Worm (Caenorhabditis elegans) whole organism, late embryonic: ENCODE data around the gene F08F3.6.

Experiments used
- ama-1 ChIP-seq: fragments of 150-350 bp; optimal IDR thresholded peaks from 2 replicates; lab custom pipeline; 2014
- ceh-45 ChIP-seq: fragments of 200-800 bp; sonication (Bioruptor generic); IDR thresholded peaks from 2 replicates; pipeline ENCODE4 v1.3.6; 2022; ENCODE audit warnings: missing genetic modification reagents, missing genetic modification characterization, missing compliant biosample characterization
- che-1 ChIP-seq: sonication (generic microtip); optimal IDR thresholded peaks from 2 replicates; lab custom pipeline; 2016; ENCODE audit warnings: mild to moderate bottlenecking, missing genetic modification characterization, missing compliant biosample characterization
- dmd-4 ChIP-seq: sonication (generic microtip); optimal IDR thresholded peaks from 2 replicates; lab custom pipeline; 2016; ENCODE audit warnings: borderline replicate concordance, missing genetic modification characterization, missing compliant biosample characterization
- elt-2 ChIP-seq: sonication (generic microtip); optimal IDR thresholded peaks from 2 replicates; lab custom pipeline; 2016; ENCODE audit warnings: missing genetic modification reagents, missing genetic modification characterization, missing compliant biosample characterization
- nhr-11 ChIP-seq: fragments of 150-350 bp; optimal IDR thresholded peaks from 2 replicates; lab custom pipeline; 2014; ENCODE audit warnings: missing biosample characterization, missing genetic modification characterization
- pax-1 ChIP-seq: fragments of 150-350 bp; optimal IDR thresholded peaks from 2 replicates; lab custom pipeline; 2014; ENCODE audit warnings: missing biosample characterization, missing genetic modification characterization
- pqm-1 ChIP-seq: sonication (generic microtip); optimal IDR thresholded peaks from 2 replicates; lab custom pipeline; 2016; ENCODE audit warnings: missing genetic modification characterization, missing compliant biosample characterization
- pros-1 ChIP-seq: fragments of 150-350 bp; optimal IDR thresholded peaks from 2 replicates; lab custom pipeline; 2014; ENCODE audit warnings: missing biosample characterization, missing genetic modification reagents, missing genetic modification characterization
- rnt-1 ChIP-seq: sonication (generic microtip); optimal IDR thresholded peaks from 2 replicates; lab custom pipeline; 2016; ENCODE audit warnings: missing genetic modification characterization, missing compliant biosample characterization
- sdc-2 ChIP-seq: sonication (generic microtip); optimal IDR thresholded peaks from 2 replicates; lab custom pipeline; 2016; ENCODE audit warnings: missing genotype, missing genetic modification characterization, missing compliant biosample characterization
- tbx-2 ChIP-seq: sonication (generic microtip); optimal IDR thresholded peaks from 2 replicates; lab custom pipeline; 2016; ENCODE audit warnings: missing genetic modification characterization, missing compliant biosample characterization
- unc-86 ChIP-seq: sonication (generic microtip); optimal IDR thresholded peaks from 2 replicates; lab custom pipeline; 2016; ENCODE audit warnings: missing genetic modification characterization, missing compliant biosample characterization

ce11 chrV:5450742-5451141, 30.9 kb upstream of the F08F3.6 start:
- TF ChIP-seq pqm-1 (tag; lab: Kevin White, UChicago), result no peak
- TF ChIP-seq ama-1 (lab: Kevin White, UChicago), result no peak
- no peak for TF ChIP-seq elt-2 (tag; lab: Kevin White, UChicago)
- no peak for TF ChIP-seq dmd-4 (tag; lab: Kevin White, UChicago)
- no peak for TF ChIP-seq pros-1
- no peak for TF ChIP-seq che-1 (tag; lab: Kevin White, UChicago)
- TF ChIP-seq rnt-1 (tag; lab: Kevin White, UChicago), result no peak
- no peak for TF ChIP-seq sdc-2 (tag; lab: Kevin White, UChicago)
- TF ChIP-seq ceh-45 (GFP tag; lab: Robert Waterston, UW), result no peak
- no peak for TF ChIP-seq pax-1
- TF ChIP-seq nhr-11 (tag; lab: Kevin White, UChicago), result no peak
- TF ChIP-seq tbx-2 (tag; lab: Kevin White, UChicago), result no peak
- TF ChIP-seq unc-86, result no peak
